Worm (Caenorhabditis elegans): ENCODE data around the gene aipr-1.

Gene aipr-1

DNA sequence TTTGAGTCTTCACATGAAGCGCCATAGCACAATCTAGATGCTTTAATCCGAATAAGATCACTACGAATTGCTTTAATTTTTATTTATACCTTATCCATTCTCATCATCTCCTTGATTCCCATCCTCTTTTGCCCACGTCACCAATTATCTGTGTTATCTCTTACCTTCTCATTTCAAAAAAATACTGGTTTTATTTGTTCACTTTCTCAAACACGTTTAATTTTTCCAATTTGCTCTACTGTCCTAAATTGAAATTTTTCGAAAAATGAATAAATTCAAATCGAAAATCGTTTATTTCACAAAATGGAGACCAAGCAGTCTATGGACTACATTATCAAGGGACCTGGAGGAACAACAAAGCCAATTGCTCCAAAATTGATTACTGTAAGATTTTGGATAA lies 27.8 kb upstream of the aipr-1 start, which contains the start of gene F54H5.3:
Gene F54H5.3 (plus strand): TSS at position 301 of the 400 bp plus-strand sequence.
- TF ChIP-seq sptf-2 (GFP tag; optimal IDR thresholded peaks at IDR 0.05), result no peak
- no peak for TF ChIP-seq nhr-80 (tag; optimal IDR thresholded peaks at IDR 0.05)
- no peak for TF ChIP-seq zfh-2 (GFP tag; conservative IDR thresholded peaks at IDR 0.05)
- TF ChIP-seq ztf-26 (tag; optimal IDR thresholded peaks at IDR 0.05), result no peak
- TF ChIP-seq tbp1 (GFP tag; optimal IDR thresholded peaks at IDR 0.05), result no peak

- TF ChIP-seq athp-1 (tag; optimal IDR thresholded peaks at IDR 0.05) (no peak), hmg-1.2 (GFP tag; IDR thresholded peaks at IDR 0.05) (peak; percentile 60; the same call in 1 of the 2 replicates)
These were observed 25.0 kb upstream of the aipr-1 start for ce11 chrII:6619007-6619406.

DNA sequence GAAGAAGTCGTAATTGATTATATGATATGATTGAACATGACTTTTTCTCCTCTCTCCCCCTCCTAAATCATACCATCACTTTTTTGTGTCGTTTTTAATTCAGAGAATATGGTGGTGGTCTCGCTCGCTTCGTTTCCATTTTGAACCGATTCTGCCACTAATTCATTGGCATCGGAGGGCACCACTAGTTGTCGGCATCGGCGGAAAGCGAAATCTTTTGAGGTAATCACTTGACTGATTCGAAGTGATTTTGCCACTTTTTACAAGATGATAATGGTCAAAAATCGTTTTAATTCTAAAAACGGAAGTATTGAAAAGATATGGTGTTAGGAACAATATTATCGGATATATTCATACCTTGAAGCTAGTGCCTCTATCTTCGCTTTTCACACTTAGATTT lies 22.7 kb upstream of the aipr-1 start, which contains the start of gene klf-3:
Gene klf-3 (plus strand): TSS at position 109 of the 400 bp plus-strand sequence.
- TF ChIP-seq aptf-2 (GFP tag; conservative IDR thresholded peaks at IDR 0.05), result no peak
- TF ChIP-seq egrh-3 (GFP tag; IDR thresholded peaks at IDR 0.05), result no peak
- TF ChIP-seq nhr-80 (tag; optimal IDR thresholded peaks at IDR 0.05), result no peak
- TF ChIP-seq sdz-38 (tag; optimal IDR thresholded peaks at IDR 0.05), result no peak
- no peak for TF ChIP-seq Y53F4B.3 (GFP tag; IDR thresholded peaks at IDR 0.05)
- no peak for TF ChIP-seq aptf-3 (GFP tag; IDR thresholded peaks at IDR 0.05)
- no peak for TF ChIP-seq let-607 (tag; optimal IDR thresholded peaks at IDR 0.05)
- no peak for TF ChIP-seq cebp-2 (GFP tag; IDR thresholded peaks at IDR 0.05)
- no peak for TF ChIP-seq bed-2 (GFP tag; IDR thresholded peaks at IDR 0.05)
- TF ChIP-seq F55B11.4 (tag; optimal IDR thresholded peaks at IDR 0.05; ENCODE audit: borderline replicate concordance, insufficient read depth), result no peak
- no peak for TF ChIP-seq madf-8 (GFP tag; conservative IDR thresholded peaks at IDR 0.05)
- no peak for TF ChIP-seq mxl-1 (tag; optimal IDR thresholded peaks at IDR 0.05)
- TF ChIP-seq ceh-40 (GFP tag; IDR thresholded peaks at IDR 0.05), result no peak
- no peak for TF ChIP-seq nfya-1 (tag; optimal IDR thresholded peaks at IDR 0.05; ENCODE audit: borderline replicate concordance, insufficient read depth)
- TF ChIP-seq xnd-1 (tag; optimal IDR thresholded peaks at IDR 0.05), result no peak
- TF ChIP-seq sptf-2 (GFP tag; optimal IDR thresholded peaks at IDR 0.05), result no peak
- TF ChIP-seq ceh-58 (GFP tag; IDR thresholded peaks at IDR 0.05), result no peak
- no peak for TF ChIP-seq lir-1 (GFP tag; conservative IDR thresholded peaks at IDR 0.05)

- peak; percentile 56 for TF ChIP-seq nhr-80 (tag; optimal IDR thresholded peaks at IDR 0.05)
- no peak for TF ChIP-seq ceh-100 (GFP tag; IDR thresholded peaks at IDR 0.05)
These were observed 22.1 kb upstream of the aipr-1 start for ce11 chrII:6616135-6616534.

DNA sequence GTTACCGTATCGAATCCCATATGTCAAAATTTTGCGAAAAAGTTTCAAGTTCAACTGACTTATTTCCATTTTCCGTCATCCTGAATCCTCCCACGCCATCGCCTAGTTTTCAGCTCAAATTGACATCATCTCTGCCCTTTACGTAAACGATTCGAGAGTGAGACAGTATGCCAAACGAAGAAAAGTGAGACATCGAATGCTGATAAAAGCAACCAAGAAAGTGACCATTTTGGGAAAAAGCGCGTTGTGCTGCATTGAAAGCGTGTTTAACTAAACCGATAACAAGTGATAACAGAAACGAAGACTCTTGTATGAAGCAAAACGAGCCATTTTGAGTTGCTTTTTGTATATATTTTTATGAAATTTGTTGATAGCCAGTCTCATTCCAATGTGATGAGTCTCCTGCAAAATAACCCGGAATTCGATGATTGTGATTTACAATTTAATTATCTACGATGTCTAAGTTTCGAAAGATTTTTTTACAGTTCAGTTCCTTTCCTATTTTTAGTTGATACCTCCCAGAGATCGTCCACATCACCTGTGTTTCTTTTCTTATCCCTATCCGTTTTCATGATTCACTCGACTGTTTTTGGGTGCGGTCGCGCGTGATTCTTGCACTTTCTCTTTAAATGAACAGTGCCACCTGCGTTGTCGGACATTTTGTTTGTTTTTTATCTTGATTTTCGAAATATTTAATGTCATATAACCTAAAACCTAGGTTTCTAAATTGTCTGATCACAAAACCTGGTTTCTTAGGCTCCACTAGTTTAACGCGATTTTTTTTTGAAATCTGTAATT lies 21.4 kb upstream of the aipr-1 start:
- TF ChIP-seq nhr-120 (GFP tag; IDR thresholded peaks at IDR 0.05) (no peak), aptf-2 (GFP tag; conservative IDR thresholded peaks at IDR 0.05) (no peak), nhr-27 (tag; optimal IDR thresholded peaks at IDR 0.05) (no peak), dox-1 (GFP tag; IDR thresholded peaks at IDR 0.05) (peak; percentile 59), atf-7 (tag; optimal IDR thresholded peaks at IDR 0.05) (peak; percentile 38), hsf-1 (GFP tag; IDR thresholded peaks at IDR 0.05) (no peak), nhr-179 (tag; optimal IDR thresholded peaks at IDR 0.05) (no peak), nhr-80 (tag; optimal IDR thresholded peaks at IDR 0.05) (peak; percentile 94), ceh-40 (GFP tag; IDR thresholded peaks at IDR 0.05) (no peak), madf-8 (GFP tag; conservative IDR thresholded peaks at IDR 0.05) (no peak), sdz-38 (tag; optimal IDR thresholded peaks at IDR 0.05) (no peak), ets-4 (GFP tag; optimal IDR thresholded peaks at IDR 0.05) (peak; percentile 34), F37B4.10 (GFP tag; IDR thresholded peaks at IDR 0.05) (no peak), bed-1 (GFP tag; IDR thresholded peaks at IDR 0.05) (no peak), dpl-1 (GFP tag; optimal IDR thresholded peaks at IDR 0.05) (no peak), ccch-3 (GFP tag; optimal IDR thresholded peaks at IDR 0.05) (no peak), tlf-1 (GFP tag; optimal IDR thresholded peaks at IDR 0.05) (no peak), madf-6 (GFP tag; IDR thresholded peaks at IDR 0.05) (no peak), Y67H2A.10 (GFP tag; conservative IDR thresholded peaks at IDR 0.05) (no peak), lin-26 (GFP tag; IDR thresholded peaks at IDR 0.05) (no peak)

Measured in whole organism, young adult.